Worm (Caenorhabditis elegans) whole organism, L4/young adult: ENCODE data around the gene pssy-1.

Experiments
- W03F9.2 ChIP-seq: fragments of 150-350 bp; optimal IDR thresholded peaks from 2 replicates; lab custom pipeline; 2014; ENCODE audit warnings: missing biosample characterization, missing genetic modification characterization
- dao-5 ChIP-seq: sonication (generic microtip); optimal IDR thresholded peaks from 2 replicates; lab custom pipeline; 2016; ENCODE audit warnings: missing genotype, missing genetic modification characterization, moderate library complexity, missing compliant biosample characterization
- him-1 ChIP-seq: sonication (generic microtip); optimal IDR thresholded peaks from 2 replicates; lab custom pipeline; 2016; ENCODE audit warnings: missing genotype, missing genetic modification reagents, missing genetic modification characterization, missing compliant biosample characterization

- TF ChIP-seq dao-5 (tag; lab: Kevin White, UChicago) (no peak), him-1 (tag; lab: Kevin White, UChicago) (no peak), W03F9.2 (no peak)
Observed at ce11 chrX:9917362-9917761, 48.0 kb upstream of the pssy-1 start, which contains the start of gene F21G4.6.
